Worm (Caenorhabditis elegans): ENCODE results near the gene F53F4.4.

The F53F4.4 gene

DNA sequence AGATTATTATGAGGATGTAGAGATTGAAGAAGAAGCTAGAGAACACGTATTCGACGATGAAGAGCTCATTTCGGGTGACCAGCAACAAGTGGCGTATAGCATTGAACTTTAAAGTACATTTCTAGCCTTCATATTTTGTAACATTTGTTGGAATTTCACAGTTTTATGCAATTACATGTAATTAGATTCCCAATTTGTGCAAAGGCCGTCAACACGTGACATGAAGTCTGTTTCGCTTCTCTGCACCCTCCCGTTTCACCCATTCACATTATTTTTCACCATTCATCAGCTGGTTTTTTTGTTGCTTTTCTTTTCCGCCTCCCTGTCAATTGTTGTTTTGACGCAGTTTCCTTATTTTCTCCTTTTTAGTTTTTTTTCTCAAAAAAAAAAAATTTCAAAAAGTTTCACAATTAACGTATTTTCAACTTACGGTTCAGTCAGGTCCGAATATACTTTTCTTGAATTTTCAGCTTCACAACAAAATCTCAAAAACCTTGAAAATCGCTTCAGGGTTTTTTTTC, 34.0 kb downstream of the F53F4.4 start, which contains the start of gene sde-2:
Gene sde-2 (plus strand): TSS at position 471 of the 521 bp plus-strand sequence.
- TF ChIP-seq tlp-1 (tag; optimal IDR thresholded peaks at IDR 0.05) (no peak), snpc-4 (tag; optimal IDR thresholded peaks at IDR 0.05) (no peak), dpl-1 (GFP tag; optimal IDR thresholded peaks at IDR 0.05) (peak in 2 of 3 experiments; percentile 28 to 38), C16A3.4 (tag; optimal IDR thresholded peaks at IDR 0.05) (no peak), nhr-71 (tag; optimal IDR thresholded peaks at IDR 0.05) (peak; percentile 49), efl-1 (optimal IDR thresholded peaks at IDR 0.05) (peak; percentile 6 to 39), efl-1 (GFP tag; optimal IDR thresholded peaks at IDR 0.05 in 1 of 2) (peak; percentile 28 to 86), pax-3 (tag; optimal IDR thresholded peaks at IDR 0.05) (peak; percentile 36), swsn-7 (tag; optimal IDR thresholded peaks at IDR 0.05) (peak; percentile 33), snu-23 (GFP tag; optimal IDR thresholded peaks at IDR 0.05) (peak; percentile 33), tbx-2 (tag; optimal IDR thresholded peaks at IDR 0.05) (peak; percentile 44), lin-39 (tag; optimal IDR thresholded peaks at IDR 0.05) (no peak), lin-14 (GFP tag; optimal IDR thresholded peaks at IDR 0.05) (peak; percentile 82), efl-3 (GFP tag; optimal IDR thresholded peaks at IDR 0.05) (no peak), lin-35 (GFP tag; optimal IDR thresholded peaks at IDR 0.05) (peak; percentile 6 to 47), ceh-82 (tag; optimal IDR thresholded peaks at IDR 0.05) (peak in 1 of 3 experiments; percentile 0), ceh-8 (GFP tag; optimal IDR thresholded peaks at IDR 0.05) (peak; percentile 57), lsy-2 (tag; optimal IDR thresholded peaks at IDR 0.05) (peak in 1 of 2 experiments; percentile 27), mab-9 (GFP tag; IDR thresholded peaks at IDR 0.05) (no peak), irx-1 (tag; optimal IDR thresholded peaks at IDR 0.05) (no peak), zip-4 (GFP tag; optimal IDR thresholded peaks at IDR 0.05) (no peak), isw-1 (GFP tag; IDR thresholded peaks at IDR 0.05) (peak; percentile 16; the same call in 1 of the 2 replicates)

DNA sequence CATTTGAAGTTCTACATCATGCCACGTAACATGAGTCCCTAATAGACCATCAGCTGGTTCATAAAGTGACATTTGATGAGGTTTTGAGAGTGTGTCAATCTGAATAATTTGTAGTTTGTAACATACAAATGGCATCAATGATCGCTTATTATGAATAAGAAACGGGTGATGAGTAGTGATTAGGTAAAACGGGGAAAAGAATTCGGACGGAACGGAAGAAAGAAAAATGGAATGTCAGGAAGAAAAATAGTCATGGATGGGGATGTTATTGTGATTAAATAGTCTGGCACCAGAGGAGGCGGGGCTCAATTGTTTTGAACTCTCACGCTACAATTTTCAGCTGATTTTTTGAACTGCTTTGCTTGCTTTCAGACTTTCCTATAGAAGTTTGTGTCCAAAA, 41.0 kb downstream of the F53F4.4 start, which contains the start of gene H37A05.2:
Gene H37A05.2 (minus strand): TSS at position 101 of the 400 bp plus-strand sequence.
- TF ChIP-seq unc-62 (GFP tag; optimal IDR thresholded peaks at IDR 0.05), result no peak
- TF ChIP-seq unc-130 (tag; optimal IDR thresholded peaks at IDR 0.05), result no peak
- TF ChIP-seq swsn-7 (tag; optimal IDR thresholded peaks at IDR 0.05), result no peak
- TF ChIP-seq hpl-2 (GFP tag; optimal IDR thresholded peaks at IDR 0.05), result no peak
- TF ChIP-seq fos-1 (tag; optimal IDR thresholded peaks at IDR 0.05), result no peak
- no peak for TF ChIP-seq skn-1 (tag; optimal IDR thresholded peaks at IDR 0.05)
- TF ChIP-seq xbp-1 (tag; optimal IDR thresholded peaks at IDR 0.05), result no peak
- TF ChIP-seq nhr-84 (tag; optimal IDR thresholded peaks at IDR 0.05), result no peak
- no peak for TF ChIP-seq tbx-2 (tag; optimal IDR thresholded peaks at IDR 0.05)
- TF ChIP-seq ets-5 (GFP tag; IDR thresholded peaks at IDR 0.05), result no peak
- no peak for TF ChIP-seq sup-37 (GFP tag; optimal IDR thresholded peaks at IDR 0.05)
- no peak for TF ChIP-seq jun-1 (tag; optimal IDR thresholded peaks at IDR 0.05)
- no peak for TF ChIP-seq unc-98 (GFP tag; IDR thresholded peaks at IDR 0.05)
- no peak for TF ChIP-seq nhr-76 (tag; optimal IDR thresholded peaks at IDR 0.05)
- TF ChIP-seq unc-30 (tag; optimal IDR thresholded peaks at IDR 0.05), result no peak
- no peak for TF ChIP-seq pqm-1 (tag; optimal IDR thresholded peaks at IDR 0.05)
- TF ChIP-seq nhr-11 (tag; optimal IDR thresholded peaks at IDR 0.05), result no peak
- no peak for TF ChIP-seq nhr-28 (tag; optimal IDR thresholded peaks at IDR 0.05)

DNA sequence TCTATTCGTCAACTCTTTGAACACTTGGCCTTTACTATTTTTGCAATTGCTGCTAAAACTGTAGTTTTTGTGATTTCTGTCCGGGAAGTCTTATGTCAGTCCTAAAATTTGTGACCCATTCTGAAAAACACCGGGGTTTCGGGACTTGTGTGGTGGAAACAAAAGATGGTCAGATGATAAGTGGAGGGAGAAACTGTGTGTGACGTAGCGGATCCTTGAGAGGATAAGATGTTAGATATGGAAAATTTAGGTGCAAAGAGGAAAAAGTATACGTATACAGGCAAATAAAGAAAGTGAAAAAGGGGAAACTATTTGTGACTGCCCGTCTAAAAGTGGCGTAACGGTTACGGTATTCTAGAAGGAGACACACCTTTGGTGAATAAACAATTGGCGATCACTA, 43.2 kb downstream of the F53F4.4 start:
- TF ChIP-seq nhr-76 (tag; optimal IDR thresholded peaks at IDR 0.05), result no peak
- TF ChIP-seq nhr-85 (tag), result peak; percentile 57
- peak; percentile 73 for TF ChIP-seq blmp-1 (tag; optimal IDR thresholded peaks at IDR 0.05)
- no peak for TF ChIP-seq nhr-28 (tag; optimal IDR thresholded peaks at IDR 0.05)
- no peak for TF ChIP-seq egl-27 (tag; optimal IDR thresholded peaks at IDR 0.05)
- peak; percentile 0 for TF ChIP-seq nhr-20 (tag; optimal IDR thresholded peaks at IDR 0.05)
